Worm (Caenorhabditis elegans) whole organism, L1 larva: ENCODE measurements around the gene Y76B12C.3.

ENCODE experiments used
- F16B12.6 ChIP-seq: fragments of 150-350 bp; optimal IDR thresholded peaks from 2 replicates; lab custom pipeline; 2014; ENCODE audit warnings: missing biosample characterization, missing genetic modification characterization
- Y116A8C.19 ChIP-seq: sonication (generic microtip); optimal IDR thresholded peaks from 2 replicates; lab custom pipeline; 2016; ENCODE audit warnings: missing compliant biosample characterization, missing genetic modification characterization, borderline replicate concordance
- aha-1 ChIP-seq: fragments of 150-350 bp; optimal IDR thresholded peaks from 2 replicates; lab custom pipeline; 2014; ENCODE audit warnings: missing biosample characterization, missing genetic modification characterization
- alr-1 ChIP-seq: fragments of 200-800 bp; sonication (Bioruptor generic); optimal IDR thresholded peaks from 2 replicates; lab custom pipeline; 2018; ENCODE audit warnings: borderline replicate concordance, mild to moderate bottlenecking, missing genetic modification characterization, missing compliant biosample characterization
- aly-2 ChIP-seq: fragments of 150-350 bp; optimal IDR thresholded peaks from 2 replicates; lab custom pipeline; 2014; ENCODE audit warnings: missing biosample characterization, missing genetic modification characterization
- blmp-1 ChIP-seq: fragments of 150-350 bp; optimal IDR thresholded peaks from 2 replicates; lab custom pipeline; 2014; ENCODE audit warnings: missing biosample characterization, missing genetic modification characterization
- ceh-63 ChIP-seq: fragments of 200-800 bp; sonication (Bioruptor generic); optimal IDR thresholded peaks from 2 replicates; lab custom pipeline; 2018; ENCODE audit warnings: mild to moderate bottlenecking, missing genetic modification characterization, missing compliant biosample characterization
- ceh-88 ChIP-seq: fragments of 200-800 bp; sonication (Bioruptor generic); IDR thresholded peaks from 2 replicates; pipeline ENCODE4 v1.3.6; 2022; ENCODE audit warnings: missing genetic modification characterization, missing compliant biosample characterization
- ceh-90 ChIP-seq: sonication (generic microtip); optimal IDR thresholded peaks from 2 replicates; lab custom pipeline; 2016; ENCODE audit warnings: missing genetic modification characterization, missing compliant biosample characterization
- dpl-1 ChIP-seq, 3 experiments: fragments of 150-350 bp in 2 of 3; sonication (generic microtip) in 1 of 3; optimal IDR thresholded peaks; 2 replicates each; lab custom pipeline; 2014 to 2017; ENCODE audit warnings: missing biosample characterization in 3 of 3, missing genetic modification characterization in 3 of 3, missing genetic modification reagents in 3 of 3
- efl-1 ChIP-seq, 4 experiments: fragments of 150-350 bp; optimal IDR thresholded peaks in 3 of 4; peaks in 1 of 4; 1 replicate in 1 of 4; 2 replicates in 3 of 4; lab custom pipeline; 2014; ENCODE audit warnings: missing biosample characterization in 2 of 4, missing genetic modification characterization in 2 of 4, missing genetic modification reagents in 2 of 4
- efl-3 ChIP-seq: fragments of 200-800 bp; sonication (Bioruptor generic); optimal IDR thresholded peaks from 2 replicates; lab custom pipeline; 2018; ENCODE audit warnings: mild to moderate bottlenecking, missing genetic modification characterization, missing compliant biosample characterization
- egl-27 ChIP-seq, 2 experiments: fragments of 150-350 bp in 1 of 2; sonication (generic microtip); optimal IDR thresholded peaks; 3 replicates each; lab custom pipeline; 2017 to 2018; ENCODE audit warnings: missing biosample characterization in 2 of 2, missing genetic modification characterization in 2 of 2, missing genetic modification reagents in 2 of 2
- elt-2 ChIP-seq: sonication (generic microtip); optimal IDR thresholded peaks from 2 replicates; lab custom pipeline; 2016; ENCODE audit warnings: missing genetic modification characterization, mild to moderate bottlenecking, inconsistent platforms, missing compliant biosample characterization, missing genetic modification reagents
- elt-3 ChIP-seq, 6 experiments: fragments of 150-350 bp in 1 of 6; sonication (generic microtip); optimal IDR thresholded peaks; 2 replicates each; lab custom pipeline; 2017 to 2018; ENCODE audit warnings: missing biosample characterization in 6 of 6, missing genetic modification characterization in 6 of 6, inconsistent platforms in 1 of 6
- fkh-10 ChIP-seq: sonication (generic microtip); optimal IDR thresholded peaks from 2 replicates; lab custom pipeline; 2017; ENCODE audit warnings: missing biosample characterization, missing genetic modification reagents, missing genetic modification characterization
- fkh-4 ChIP-seq: sonication (generic microtip); optimal IDR thresholded peaks from 2 replicates; lab custom pipeline; 2016; ENCODE audit warnings: missing compliant biosample characterization, missing genetic modification characterization, borderline replicate concordance
- grh-1 ChIP-seq: fragments of 200-800 bp; sonication (Bioruptor generic); IDR thresholded peaks from 2 replicates; pipeline ENCODE4 v1.3.6; 2022; ENCODE audit warnings: missing genetic modification reagents, missing genetic modification characterization, missing compliant biosample characterization
- hlh-17 ChIP-seq: fragments of 200-800 bp; sonication (Bioruptor generic); optimal IDR thresholded peaks from 2 replicates; lab custom pipeline; 2018; ENCODE audit warnings: missing genetic modification characterization, mild to moderate bottlenecking, missing compliant biosample characterization, moderate library complexity, borderline replicate concordance
- jun-1 ChIP-seq: fragments of 150-350 bp; optimal IDR thresholded peaks from 2 replicates; lab custom pipeline; 2014; ENCODE audit warnings: missing biosample characterization, missing genetic modification reagents, missing genetic modification characterization
- lin-13 ChIP-seq: fragments of 150-350 bp; optimal IDR thresholded peaks from 2 replicates; lab custom pipeline; 2014; ENCODE audit warnings: missing biosample characterization, missing genetic modification reagents, missing genetic modification characterization
- lin-14 ChIP-seq: fragments of 200-800 bp; sonication (Bioruptor generic); optimal IDR thresholded peaks from 2 replicates; lab custom pipeline; 2018; ENCODE audit warnings: mild to moderate bottlenecking, missing genetic modification characterization, moderate library complexity, missing compliant biosample characterization
- lin-15B ChIP-seq: fragments of 150-350 bp; sonication (generic microtip); optimal IDR thresholded peaks from 3 replicates; lab custom pipeline; 2014; ENCODE audit warnings: missing biosample characterization, missing genetic modification characterization
- lir-3 ChIP-seq: sonication (generic microtip); optimal IDR thresholded peaks from 2 replicates; lab custom pipeline; 2016; ENCODE audit warnings: mild to moderate bottlenecking, missing genetic modification characterization, moderate library complexity, missing compliant biosample characterization; ENCODE audit not compliant: poor library complexity
- mep-1 ChIP-seq: fragments of 150-350 bp; optimal IDR thresholded peaks from 2 replicates; lab custom pipeline; 2014; ENCODE audit warnings: missing biosample characterization, missing genetic modification characterization
- nhr-12 ChIP-seq: sonication (generic microtip); optimal IDR thresholded peaks from 2 replicates; lab custom pipeline; 2017; ENCODE audit warnings: missing biosample characterization, missing genetic modification characterization
- nhr-237 ChIP-seq: fragments of 150-350 bp; optimal IDR thresholded peaks from 2 replicates; lab custom pipeline; 2014; ENCODE audit warnings: missing biosample characterization, missing genetic modification characterization
- nhr-28 ChIP-seq: fragments of 150-350 bp; optimal IDR thresholded peaks from 2 replicates; lab custom pipeline; 2014; ENCODE audit warnings: missing biosample characterization, missing genetic modification characterization
- nhr-47 ChIP-seq: sonication (generic microtip); optimal IDR thresholded peaks from 2 replicates; lab custom pipeline; 2016; ENCODE audit warnings: mild to moderate bottlenecking, missing genetic modification characterization, moderate library complexity, missing compliant biosample characterization
- nhr-76 ChIP-seq: sonication (generic microtip); optimal IDR thresholded peaks from 2 replicates; lab custom pipeline; 2017; ENCODE audit warnings: missing biosample characterization, missing genetic modification characterization
- nhr-77 ChIP-seq: fragments of 150-350 bp; optimal IDR thresholded peaks from 2 replicates; lab custom pipeline; 2014; ENCODE audit warnings: missing biosample characterization, missing genetic modification characterization
- nhr-85 ChIP-seq: sonication (generic microtip); peaks from one replicate; lab custom pipeline; 2016; ENCODE audit warnings: missing genetic modification characterization, inconsistent platforms, missing compliant biosample characterization
- nhr-90 ChIP-seq: sonication (generic microtip); optimal IDR thresholded peaks from 2 replicates; lab custom pipeline; 2016; ENCODE audit warnings: mild to moderate bottlenecking, missing genetic modification characterization, missing compliant biosample characterization; ENCODE audit not compliant: poor library complexity
- pqm-1 ChIP-seq: sonication (generic microtip); optimal IDR thresholded peaks from 3 replicates; lab custom pipeline; 2017; ENCODE audit warnings: missing biosample characterization, missing genetic modification characterization
- sox-4 ChIP-seq: sonication (generic microtip); optimal IDR thresholded peaks from 2 replicates; lab custom pipeline; 2016; ENCODE audit warnings: missing genetic modification characterization, missing compliant biosample characterization
- sup-37 ChIP-seq: fragments of 200-800 bp; sonication (Bioruptor generic); optimal IDR thresholded peaks from 2 replicates; lab custom pipeline; 2018; ENCODE audit warnings: mild to moderate bottlenecking, missing genetic modification characterization, missing compliant biosample characterization
- swsn-7 ChIP-seq: sonication (generic microtip); optimal IDR thresholded peaks from 2 replicates; lab custom pipeline; 2016; ENCODE audit warnings: missing genetic modification characterization, missing compliant biosample characterization
- tbx-2 ChIP-seq: sonication (generic microtip); optimal IDR thresholded peaks from 2 replicates; lab custom pipeline; 2016; ENCODE audit warnings: missing genetic modification characterization, missing compliant biosample characterization
- tlp-1 ChIP-seq: fragments of 150-350 bp; optimal IDR thresholded peaks from 2 replicates; lab custom pipeline; 2014; ENCODE audit warnings: missing biosample characterization, missing genetic modification characterization
- unc-86 ChIP-seq: sonication (generic microtip); optimal IDR thresholded peaks from 2 replicates; lab custom pipeline; 2016; ENCODE audit warnings: missing genetic modification characterization, missing compliant biosample characterization
- unc-98 ChIP-seq: fragments of 200-800 bp; sonication (Bioruptor generic); IDR thresholded peaks from 2 replicates; pipeline ENCODE4 v1.3.6; 2022; ENCODE audit warnings: missing genetic modification characterization, missing compliant biosample characterization
- xbp-1 ChIP-seq: sonication (generic microtip); optimal IDR thresholded peaks from 2 replicates; lab custom pipeline; 2016; ENCODE audit warnings: missing genetic modification characterization, missing compliant biosample characterization
- zag-1 ChIP-seq: fragments of 150-350 bp; optimal IDR thresholded peaks from 2 replicates; lab custom pipeline; 2014; ENCODE audit warnings: missing biosample characterization, missing genetic modification characterization
- zip-4 ChIP-seq: fragments of 200-800 bp; sonication (Bioruptor generic); optimal IDR thresholded peaks from 2 replicates; lab custom pipeline; 2018; ENCODE audit warnings: mild to moderate bottlenecking, missing genetic modification characterization, moderate library complexity, missing compliant biosample characterization

Gene Y76B12C.3

ce11 chrIV:1923722-1924121, 49.8 kb upstream of the Y76B12C.3 start, which contains the start of gene denn-4 (continued):
- no peak for TF ChIP-seq sup-37 (GFP tag; lab: Kevin White, UChicago)
- no peak for TF ChIP-seq nhr-76 (tag; lab: Kevin White, UChicago)
- no peak for TF ChIP-seq ceh-88 (GFP tag; lab: Robert Waterston, UW)
- TF ChIP-seq tbx-2 (tag; lab: Kevin White, UChicago): no peak
- TF ChIP-seq fkh-4 (tag; lab: Kevin White, UChicago): no peak
- peak; percentile 29 for TF ChIP-seq mep-1 (tag; lab: Kevin White, UChicago)
- peak; percentile 20 for TF ChIP-seq blmp-1 (tag; lab: Kevin White, UChicago)
- no peak for TF ChIP-seq nhr-28 (tag; lab: Kevin White, UChicago)
- TF ChIP-seq nhr-12: no peak
- TF ChIP-seq lin-14 (GFP tag; lab: Kevin White, UChicago): no peak
- TF ChIP-seq nhr-90 (tag; lab: Kevin White, UChicago): no peak
- TF ChIP-seq jun-1: no peak
- TF ChIP-seq ceh-90 (tag; lab: Kevin White, UChicago): no peak
- no peak for TF ChIP-seq fkh-10 (GFP tag; lab: Kevin White, UChicago)
- no peak for TF ChIP-seq unc-98
- TF ChIP-seq aly-2 (tag; lab: Kevin White, UChicago): no peak
- no peak for TF ChIP-seq pqm-1 (tag; lab: Kevin White, UChicago)
- TF ChIP-seq xbp-1 (tag; lab: Kevin White, UChicago): peak; percentile 16
- no peak for TF ChIP-seq efl-3 (GFP tag; lab: Kevin White, UChicago)
- no peak for TF ChIP-seq Y116A8C.19 (tag; lab: Kevin White, UChicago)
- TF ChIP-seq nhr-47 (tag; lab: Kevin White, UChicago): no peak
- no peak for TF ChIP-seq grh-1
- TF ChIP-seq zag-1 (tag; lab: Kevin White, UChicago): no peak
- TF ChIP-seq ceh-63 (GFP tag; lab: Kevin White, UChicago): no peak
- TF ChIP-seq lin-13 (GFP tag; lab: Kevin White, UChicago): no peak
- TF ChIP-seq sox-4 (tag; lab: Kevin White, UChicago): no peak
- no peak for TF ChIP-seq alr-1 (tag; lab: Kevin White, UChicago)
- peak; percentile 60 for TF ChIP-seq nhr-85 (tag; lab: Kevin White, UChicago)
- TF ChIP-seq aha-1 (tag; lab: Kevin White, UChicago): no peak
- TF ChIP-seq unc-86: no peak
- peak; percentile 18 to 35 for TF ChIP-seq efl-1 (optimal IDR thresholded peaks at IDR 0.05; lab: Kevin White, UChicago)
- TF ChIP-seq efl-1 (GFP tag; optimal IDR thresholded peaks at IDR 0.05 in 1 of 2; lab: Kevin White, UChicago): peak; percentile 48 to 94
- TF ChIP-seq hlh-17 (GFP tag; lab: Kevin White, UChicago): no peak
- TF ChIP-seq F16B12.6 (tag; lab: Kevin White, UChicago): peak; percentile 11

- no peak for TF ChIP-seq ceh-90 (tag; lab: Kevin White, UChicago)
- TF ChIP-seq dpl-1 (GFP tag; optimal IDR thresholded peaks at IDR 0.05; lab: Kevin White, UChicago): no peak
Measured at ce11 chrIV:1924178-1924577, 49.3 kb upstream of the Y76B12C.3 start.

- no peak for TF ChIP-seq zip-4
- TF ChIP-seq aly-2 (tag; lab: Kevin White, UChicago): no peak
- TF ChIP-seq tlp-1 (tag; lab: Kevin White, UChicago): no peak
- TF ChIP-seq sup-37 (GFP tag; lab: Kevin White, UChicago): no peak
Measured at ce11 chrIV:1945200-1945599, 28.3 kb upstream of the Y76B12C.3 start.

ce11 chrIV:1947891-1948290, 25.6 kb upstream of the Y76B12C.3 start, which contains the start of gene tsen-54:
TSS of gene tsen-54 (plus strand) at chrIV:1948191.
- no peak for TF ChIP-seq nhr-28 (tag; lab: Kevin White, UChicago)
- no peak for TF ChIP-seq nhr-237
- no peak for TF ChIP-seq lin-15B (tag; lab: Kevin White, UChicago)
- no peak for TF ChIP-seq egl-27 (tag; optimal IDR thresholded peaks at IDR 0.05; lab: Kevin White, UChicago)
- no peak for TF ChIP-seq elt-3 (tag; optimal IDR thresholded peaks at IDR 0.05; lab: Kevin White, UChicago)
- TF ChIP-seq ceh-90 (tag; lab: Kevin White, UChicago): no peak
- no peak for TF ChIP-seq efl-3 (GFP tag; lab: Kevin White, UChicago)
- no peak for TF ChIP-seq elt-2
- no peak for TF ChIP-seq nhr-77 (tag; lab: Kevin White, UChicago)
- TF ChIP-seq dpl-1 (GFP tag; optimal IDR thresholded peaks at IDR 0.05; lab: Kevin White, UChicago): no peak
- no peak for TF ChIP-seq blmp-1 (tag; lab: Kevin White, UChicago)
- TF ChIP-seq swsn-7 (tag; lab: Kevin White, UChicago): no peak
- no peak for TF ChIP-seq lir-3 (tag; lab: Kevin White, UChicago)
- no peak for TF ChIP-seq nhr-76 (tag; lab: Kevin White, UChicago)
- no peak for TF ChIP-seq ceh-88 (GFP tag; lab: Robert Waterston, UW)
- no peak for TF ChIP-seq fkh-10 (GFP tag; lab: Kevin White, UChicago)
